Worm (Caenorhabditis elegans) whole organism, late embryonic: ENCODE measurements around the gene srh-182.

Experiments used
- C08G9.2 ChIP-seq: sonication (generic microtip); optimal IDR thresholded peaks from 2 replicates; lab custom pipeline; 2016; ENCODE audit warnings: mild to moderate bottlenecking, missing genetic modification characterization, moderate library complexity, missing compliant biosample characterization
- C38D4.7 ChIP-seq: fragments of 200-800 bp; sonication (Bioruptor generic); optimal IDR thresholded peaks from 2 replicates; lab custom pipeline; 2018; ENCODE audit warnings: mild to moderate bottlenecking, missing genetic modification characterization, moderate library complexity, missing compliant biosample characterization
- F13H6.1 ChIP-seq: sonication (generic microtip); optimal IDR thresholded peaks from 2 replicates; lab custom pipeline; 2016; ENCODE audit warnings: missing genetic modification characterization, missing compliant biosample characterization
- K02D7.2 ChIP-seq: sonication (generic microtip); optimal IDR thresholded peaks from 2 replicates; lab custom pipeline; 2017; ENCODE audit warnings: mild to moderate bottlenecking, missing genetic modification characterization, missing compliant biosample characterization
- ahr-1 ChIP-seq: sonication (generic microtip); optimal IDR thresholded peaks from 2 replicates; lab custom pipeline; 2016; ENCODE audit warnings: missing genetic modification characterization, missing compliant biosample characterization
- ceh-18 ChIP-seq: sonication (generic microtip); optimal IDR thresholded peaks from 2 replicates; lab custom pipeline; 2016; ENCODE audit warnings: missing genetic modification characterization, missing compliant biosample characterization
- ceh-19 ChIP-seq: fragments of 200-800 bp; sonication (Bioruptor generic); optimal IDR thresholded peaks from 2 replicates; lab custom pipeline; 2018; ENCODE audit warnings: mild to moderate bottlenecking, missing genetic modification characterization, missing compliant biosample characterization
- ceh-22 ChIP-seq: sonication (generic microtip); optimal IDR thresholded peaks from 2 replicates; lab custom pipeline; 2017; ENCODE audit warnings: missing biosample characterization, missing genetic modification characterization
- ceh-24 ChIP-seq: sonication (generic microtip); optimal IDR thresholded peaks from 2 replicates; lab custom pipeline; 2016; ENCODE audit warnings: mild to moderate bottlenecking, missing genetic modification characterization, missing compliant biosample characterization
- ceh-31 ChIP-seq: sonication (generic microtip); optimal IDR thresholded peaks from 2 replicates; lab custom pipeline; 2016; ENCODE audit warnings: missing genetic modification characterization, missing compliant biosample characterization
- ceh-48 ChIP-seq: sonication (generic microtip); optimal IDR thresholded peaks from 2 replicates; lab custom pipeline; 2016; ENCODE audit warnings: missing genetic modification characterization, inconsistent platforms, missing compliant biosample characterization
- ceh-6 ChIP-seq: fragments of 200-800 bp; sonication (Bioruptor generic); optimal IDR thresholded peaks from 2 replicates; lab custom pipeline; 2018; ENCODE audit warnings: mild to moderate bottlenecking, missing genetic modification characterization, missing compliant biosample characterization
- ceh-9 ChIP-seq: sonication (generic microtip); optimal IDR thresholded peaks from 2 replicates; lab custom pipeline; 2016; ENCODE audit warnings: mild to moderate bottlenecking, missing genetic modification characterization, inconsistent platforms, missing compliant biosample characterization
- dmd-4 ChIP-seq: sonication (generic microtip); optimal IDR thresholded peaks from 2 replicates; lab custom pipeline; 2016; ENCODE audit warnings: borderline replicate concordance, missing genetic modification characterization, missing compliant biosample characterization
- elt-4 ChIP-seq: sonication (generic microtip); optimal IDR thresholded peaks from 2 replicates; lab custom pipeline; 2016; ENCODE audit warnings: missing genetic modification characterization, missing compliant biosample characterization
- fkh-10 ChIP-seq: fragments of 150-350 bp; optimal IDR thresholded peaks from 2 replicates; lab custom pipeline; 2014; ENCODE audit warnings: missing biosample characterization, missing genetic modification reagents, missing genetic modification characterization
- fkh-6 ChIP-seq: sonication (generic microtip); optimal IDR thresholded peaks from 2 replicates; lab custom pipeline; 2016; ENCODE audit warnings: missing genetic modification characterization, missing compliant biosample characterization
- hlh-15 ChIP-seq: sonication (generic microtip); optimal IDR thresholded peaks from 2 replicates; lab custom pipeline; 2016; ENCODE audit warnings: missing genetic modification characterization, missing compliant biosample characterization
- hlh-30 ChIP-seq: sonication (generic microtip); optimal IDR thresholded peaks from 2 replicates; lab custom pipeline; 2017; ENCODE audit warnings: antibody characterized with exemption, missing genetic modification characterization, missing compliant biosample characterization; ENCODE audit not compliant: insufficient read depth
- lim-6 ChIP-seq: sonication (generic microtip); optimal IDR thresholded peaks from 2 replicates; lab custom pipeline; 2016; ENCODE audit warnings: missing genetic modification characterization, missing compliant biosample characterization
- lin-11 ChIP-seq: fragments of 200-800 bp; sonication (Bioruptor generic); optimal IDR thresholded peaks from 2 replicates; lab custom pipeline; 2018; ENCODE audit warnings: mild to moderate bottlenecking, missing genetic modification characterization, missing compliant biosample characterization
- mec-3 ChIP-seq: sonication (generic microtip); optimal IDR thresholded peaks from 2 replicates; lab custom pipeline; 2016; ENCODE audit warnings: borderline replicate concordance, missing genetic modification characterization, missing compliant biosample characterization
- nfya-1 ChIP-seq: sonication (generic microtip); optimal IDR thresholded peaks from 2 replicates; lab custom pipeline; 2017; ENCODE audit warnings: missing genetic modification characterization, mild to moderate bottlenecking, missing compliant biosample characterization, antibody characterized with exemption, moderate library complexity
- odd-2 ChIP-seq: sonication (generic microtip); optimal IDR thresholded peaks from 2 replicates; lab custom pipeline; 2017; ENCODE audit warnings: antibody characterized with exemption, mild to moderate bottlenecking, missing genetic modification characterization, missing compliant biosample characterization
- pag-3 ChIP-seq: sonication (generic microtip); optimal IDR thresholded peaks from 2 replicates; lab custom pipeline; 2016; ENCODE audit warnings: missing compliant biosample characterization, missing genetic modification characterization, borderline replicate concordance
- pax-1 ChIP-seq: fragments of 150-350 bp; optimal IDR thresholded peaks from 2 replicates; lab custom pipeline; 2014; ENCODE audit warnings: missing biosample characterization, missing genetic modification characterization
- pha-2 ChIP-seq: sonication (generic microtip); optimal IDR thresholded peaks from 2 replicates; lab custom pipeline; 2017; ENCODE audit warnings: mild to moderate bottlenecking, missing genetic modification characterization, missing compliant biosample characterization
- pqm-1 ChIP-seq: sonication (generic microtip); optimal IDR thresholded peaks from 2 replicates; lab custom pipeline; 2016; ENCODE audit warnings: missing genetic modification characterization, missing compliant biosample characterization
- pros-1 ChIP-seq: fragments of 150-350 bp; optimal IDR thresholded peaks from 2 replicates; lab custom pipeline; 2014; ENCODE audit warnings: missing biosample characterization, missing genetic modification reagents, missing genetic modification characterization
- ref-2 ChIP-seq: sonication (generic microtip); optimal IDR thresholded peaks from 2 replicates; lab custom pipeline; 2016; ENCODE audit warnings: missing genetic modification characterization, missing compliant biosample characterization
- rnt-1 ChIP-seq: sonication (generic microtip); optimal IDR thresholded peaks from 2 replicates; lab custom pipeline; 2016; ENCODE audit warnings: missing genetic modification characterization, missing compliant biosample characterization
- sdc-2 ChIP-seq: sonication (generic microtip); optimal IDR thresholded peaks from 2 replicates; lab custom pipeline; 2016; ENCODE audit warnings: missing genotype, missing genetic modification characterization, missing compliant biosample characterization
- sox-4 ChIP-seq: sonication (generic microtip); optimal IDR thresholded peaks from 2 replicates; lab custom pipeline; 2017; ENCODE audit warnings: mild to moderate bottlenecking, missing genetic modification characterization, inconsistent platforms, missing compliant biosample characterization
- ttx-3 ChIP-seq: sonication (generic microtip); optimal IDR thresholded peaks from 2 replicates; lab custom pipeline; 2016; ENCODE audit warnings: missing genetic modification reagents, missing genetic modification characterization, missing compliant biosample characterization
- unc-3 ChIP-seq, 2 experiments: fragments of 200-800 bp in 1 of 2; sonication (Bioruptor generic) in 1 of 2; sonication (generic microtip) in 1 of 2; conservative IDR thresholded peaks in 1 of 2; optimal IDR thresholded peaks in 1 of 2; 2 replicates each; pipeline versions ENCODE4 v1.3.6 to Lab custom; 2016 to 2022; ENCODE audit warnings: missing compliant biosample characterization in 2 of 2, missing genetic modification characterization in 2 of 2, missing genetic modification reagents in 1 of 2
- unc-42 ChIP-seq: sonication (generic microtip); optimal IDR thresholded peaks from 2 replicates; lab custom pipeline; 2016; ENCODE audit warnings: missing genotype, missing genetic modification characterization, missing compliant biosample characterization
- unc-86 ChIP-seq: sonication (generic microtip); optimal IDR thresholded peaks from 2 replicates; lab custom pipeline; 2016; ENCODE audit warnings: missing genetic modification characterization, missing compliant biosample characterization
- zip-5 ChIP-seq: sonication (generic microtip); optimal IDR thresholded peaks from 2 replicates; lab custom pipeline; 2016; ENCODE audit warnings: missing genetic modification characterization, missing compliant biosample characterization
- ztf-16 ChIP-seq: sonication (generic microtip); optimal IDR thresholded peaks from 2 replicates; lab custom pipeline; 2017; ENCODE audit warnings: missing genetic modification characterization, missing compliant biosample characterization

The srh-182 gene

DNA sequence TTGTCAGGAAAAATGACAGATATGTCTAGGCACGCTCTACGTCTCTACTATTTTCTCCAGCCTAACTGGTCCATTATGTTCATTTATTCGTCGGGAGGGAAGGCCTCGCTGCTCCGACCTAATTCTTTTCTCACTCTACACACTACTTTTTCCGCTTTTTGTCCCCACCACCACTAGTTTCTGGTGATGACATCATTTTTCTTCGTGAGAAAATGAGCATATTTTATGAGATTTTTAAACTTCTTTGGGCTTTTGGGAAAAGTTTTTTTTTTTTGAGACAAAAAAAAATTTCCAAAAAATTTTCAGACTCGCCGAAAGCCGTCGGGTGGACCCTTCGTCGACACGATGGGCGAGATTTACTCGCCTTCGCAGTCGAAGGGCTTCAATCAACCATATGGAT, 18.6 kb upstream of the srh-182 start, which contains the start of gene slo-1:
Gene slo-1, plus strand, starts transcription at position 301 of the 400 bp plus-strand sequence.
- no peak for TF ChIP-seq C08G9.2 (tag; lab: Kevin White, UChicago)
- peak; percentile 6 for TF ChIP-seq unc-42 (tag; lab: Kevin White, UChicago)
- TF ChIP-seq sox-4 (tag; lab: Kevin White, UChicago) = no peak
- no peak for TF ChIP-seq ceh-18 (tag; lab: Kevin White, UChicago)
- no peak for TF ChIP-seq F13H6.1 (tag; lab: Kevin White, UChicago)

DNA sequence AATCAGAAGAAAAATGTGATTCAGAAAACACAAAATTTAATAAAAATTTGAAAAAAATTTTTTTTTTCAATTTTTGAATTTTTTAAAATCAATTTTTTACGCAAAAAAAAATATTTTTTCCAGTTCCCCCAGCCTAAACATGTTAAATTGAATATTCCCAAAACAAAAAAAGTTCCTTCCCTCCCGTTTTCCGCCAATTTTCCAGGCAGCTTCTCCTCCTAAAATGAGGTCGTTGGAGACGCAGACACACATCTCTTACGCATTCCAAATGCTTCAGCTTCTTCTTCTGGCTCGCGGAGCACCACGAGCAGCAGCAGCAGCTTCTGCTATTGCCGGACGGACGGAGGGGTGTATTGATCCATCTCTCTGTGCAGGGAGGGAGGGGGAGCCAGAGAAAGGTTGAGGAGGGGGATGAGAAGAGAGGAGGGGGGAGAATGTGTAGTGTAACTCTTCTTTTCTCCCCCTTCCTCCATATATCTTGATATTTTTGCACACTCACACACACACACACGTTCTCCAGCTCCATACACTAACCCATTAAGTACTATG, 17.0 kb upstream of the srh-182 start:
- TF ChIP-seq unc-42 (tag; lab: Kevin White, UChicago) = peak; percentile 66
- peak; percentile 20 for TF ChIP-seq ceh-19 (GFP tag; lab: Kevin White, UChicago)
- no peak for TF ChIP-seq ceh-24
- no peak for TF ChIP-seq lin-11 (tag; lab: Kevin White, UChicago)
- TF ChIP-seq ceh-9 (tag; lab: Kevin White, UChicago) = no peak
- TF ChIP-seq pag-3 (tag; lab: Kevin White, UChicago) = no peak
- peak; percentile 6 for TF ChIP-seq unc-86 (tag; lab: Kevin White, UChicago)
- TF ChIP-seq fkh-10 (GFP tag; lab: Kevin White, UChicago) = no peak
- TF ChIP-seq pros-1 (tag; lab: Kevin White, UChicago) = peak; percentile 4
- no peak for TF ChIP-seq hlh-30 (tag; lab: Kevin White, UChicago)
- peak; percentile 75 for TF ChIP-seq nfya-1
- no peak for TF ChIP-seq unc-3 (GFP tag; conservative IDR thresholded peaks at IDR 0.05; lab: Robert Waterston, UW)
- TF ChIP-seq unc-3 (tag; optimal IDR thresholded peaks at IDR 0.05; lab: Kevin White, UChicago) = no peak
- TF ChIP-seq C38D4.7 (GFP tag; lab: Kevin White, UChicago) = no peak
- TF ChIP-seq dmd-4 (tag; lab: Kevin White, UChicago) = no peak
- TF ChIP-seq rnt-1 = no peak
- TF ChIP-seq ceh-48 (tag; lab: Kevin White, UChicago) = peak; percentile 86
- TF ChIP-seq ztf-16 (tag; lab: Kevin White, UChicago) = no peak
- peak; percentile 29 for TF ChIP-seq ceh-31 (tag; lab: Kevin White, UChicago)
- TF ChIP-seq sdc-2 (tag; lab: Kevin White, UChicago) = no peak

DNA sequence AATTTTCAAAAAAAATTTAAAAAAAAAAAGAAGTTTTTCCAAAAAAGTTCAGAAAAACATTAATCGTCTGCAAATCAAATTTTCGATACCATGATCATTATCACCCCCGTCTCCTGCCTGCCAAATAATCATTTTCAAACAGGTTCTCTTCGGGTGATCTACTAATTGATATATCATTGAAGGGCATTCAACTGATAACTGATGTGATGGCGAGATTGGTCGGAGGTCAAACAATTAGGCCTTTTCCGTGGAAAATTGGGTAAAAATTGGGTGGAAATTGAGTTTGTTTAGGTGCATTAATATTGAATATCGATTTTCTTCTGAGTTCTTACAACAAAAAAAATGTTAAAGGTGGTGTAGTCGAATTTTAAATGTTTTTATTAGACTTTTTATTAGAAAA, 13.8 kb upstream of the srh-182 start, which contains the start of gene Y51A2D.18:
Gene Y51A2D.18, minus strand, starts transcription at position 101 of the 400 bp plus-strand sequence.
- no peak for TF ChIP-seq odd-2 (tag; lab: Kevin White, UChicago)
- no peak for TF ChIP-seq lin-11 (tag; lab: Kevin White, UChicago)
- no peak for TF ChIP-seq K02D7.2 (tag; lab: Kevin White, UChicago)
- no peak for TF ChIP-seq fkh-6 (tag; lab: Kevin White, UChicago)
- TF ChIP-seq C08G9.2 (tag; lab: Kevin White, UChicago) = no peak
- no peak for TF ChIP-seq ceh-22
- TF ChIP-seq ref-2 = no peak
- no peak for TF ChIP-seq ahr-1
- TF ChIP-seq ttx-3 (tag; lab: Kevin White, UChicago) = no peak
- TF ChIP-seq ceh-6 (GFP tag; lab: Kevin White, UChicago) = no peak
- no peak for TF ChIP-seq pqm-1
- no peak for TF ChIP-seq pha-2
- no peak for TF ChIP-seq pros-1 (tag; lab: Kevin White, UChicago)

DNA sequence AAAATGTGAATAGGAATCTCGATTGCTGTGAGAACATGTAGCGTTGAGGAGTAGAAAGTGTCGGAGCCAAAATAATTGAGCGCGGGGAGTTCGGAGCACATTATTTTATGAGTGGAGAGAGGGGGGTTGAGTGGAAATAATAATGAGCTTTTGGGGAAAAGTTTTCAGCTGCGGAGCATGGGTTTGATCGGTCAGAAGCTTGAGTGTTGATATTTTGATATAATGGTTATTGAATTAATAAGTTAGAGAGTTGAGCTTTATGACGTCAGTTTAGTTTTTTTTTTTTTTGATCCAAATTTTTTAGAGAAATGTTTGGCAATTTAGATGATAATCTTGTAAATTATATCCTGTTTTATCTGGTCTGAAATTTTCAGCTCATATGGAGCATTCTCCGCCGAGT, 6.9 kb upstream of the srh-182 start, which contains the start of gene srh-178:
Gene srh-178, minus strand, starts transcription at position 101 of the 400 bp plus-strand sequence.
- no peak for TF ChIP-seq dmd-4 (tag; lab: Kevin White, UChicago)
- TF ChIP-seq pha-2 = no peak
- no peak for TF ChIP-seq elt-4 (tag; lab: Kevin White, UChicago)
- TF ChIP-seq zip-5 (tag; lab: Kevin White, UChicago) = no peak
- no peak for TF ChIP-seq unc-42 (tag; lab: Kevin White, UChicago)
- no peak for TF ChIP-seq mec-3 (tag; lab: Kevin White, UChicago)
- no peak for TF ChIP-seq ahr-1
- no peak for TF ChIP-seq unc-3 (GFP tag; conservative IDR thresholded peaks at IDR 0.05; lab: Robert Waterston, UW)
- no peak for TF ChIP-seq unc-3 (tag; optimal IDR thresholded peaks at IDR 0.05; lab: Kevin White, UChicago)
- TF ChIP-seq lim-6 (tag; lab: Kevin White, UChicago) = no peak
- no peak for TF ChIP-seq hlh-15 (tag; lab: Kevin White, UChicago)
- TF ChIP-seq pax-1 = no peak
